Worm (Caenorhabditis elegans) whole organism, L4/young adult: ENCODE results near the gene M110.10.

ENCODE experiments used
- W03F9.2 ChIP-seq: fragments of 150-350 bp; optimal IDR thresholded peaks from 2 replicates; lab custom pipeline; 2014; ENCODE audit warnings: missing biosample characterization, missing genetic modification characterization
- dao-5 ChIP-seq: sonication (generic microtip); optimal IDR thresholded peaks from 2 replicates; lab custom pipeline; 2016; ENCODE audit warnings: missing genotype, missing genetic modification characterization, moderate library complexity, missing compliant biosample characterization
- him-1 ChIP-seq: sonication (generic microtip); optimal IDR thresholded peaks from 2 replicates; lab custom pipeline; 2016; ENCODE audit warnings: missing genotype, missing genetic modification reagents, missing genetic modification characterization, missing compliant biosample characterization

ce11 chrII:8205612-8206011 lies 8.7 kb downstream of the M110.10 start:
- TF ChIP-seq dao-5 (tag; lab: Kevin White, UChicago), result no peak
- TF ChIP-seq him-1 (tag; lab: Kevin White, UChicago), result no peak
- no peak for TF ChIP-seq W03F9.2 (tag; lab: Kevin White, UChicago)
